4 fruit fly cellular contexts compared by ENCODE assay signal in the genomic region with DNA sequence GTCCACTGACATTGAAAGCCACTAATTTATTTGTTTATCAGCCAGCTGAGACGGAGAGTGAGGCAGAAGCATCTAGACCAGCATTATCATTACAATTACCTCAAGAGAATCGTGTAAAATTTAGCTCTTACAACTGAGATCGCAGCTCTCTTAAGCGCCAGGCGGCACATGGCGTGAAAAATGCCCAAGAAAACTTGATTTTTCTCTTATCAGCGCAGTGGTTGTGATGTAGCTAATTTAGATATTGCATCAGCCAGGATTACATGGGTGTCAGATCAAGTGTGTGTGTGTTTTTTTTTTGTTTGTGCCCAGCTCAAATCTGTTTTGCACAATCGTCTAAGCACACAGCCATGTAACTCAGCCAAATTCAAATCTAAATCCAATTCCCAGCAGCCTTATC.
TF ChIP-seq lines count a peak whose summit lies in the region.

No protein-coding gene starts in this region.

- TF ChIP-seq CTCF in whole organism, embryonic (GFP tag; optimal IDR thresholded peaks at IDR 0.05; lab: Kevin White, UChicago) = no peak

TF ChIP-seq in whole organism, adult, 20 proteins besides CTCF, POLR2A, EP300 and RAD21:
- TF ChIP-seq Mnt (GFP tag; optimal IDR thresholded peaks at IDR 0.05; lab: Kevin White, UChicago) (peak; percentile 42), CG7045 (GFP tag; optimal IDR thresholded peaks at IDR 0.05; lab: Kevin White, UChicago) (no peak)

TF ChIP-seq in whole organism, embryonic, 481 proteins besides CTCF, POLR2A, EP300 and RAD21:
- TF ChIP-seq fd96Cb (tag; optimal IDR thresholded peaks at IDR 0.05; lab: Kevin White, UChicago) (no peak), al (GFP tag; IDR thresholded peaks at IDR 0.05; lab: Robert Waterston, UW) (no peak), Pdp1 (GFP tag; optimal IDR thresholded peaks at IDR 0.05; lab: Kevin White, UChicago) (peak in 1 of 2 experiments; percentile 55), Trl (optimal IDR thresholded peaks at IDR 0.05; lab: Kevin White, UChicago) (peak; percentile 44 to 61), Trl (GFP tag; optimal IDR thresholded peaks at IDR 0.05; lab: Kevin White, UChicago) (no peak), NK7.1 (GFP tag; optimal IDR thresholded peaks at IDR 0.05; lab: Kevin White, UChicago) (no peak), ERR (GFP tag; optimal IDR thresholded peaks at IDR 0.05; lab: Kevin White, UChicago) (no peak), peb (GFP tag; IDR thresholded peaks at IDR 0.05; lab: Robert Waterston, UW) (no peak), crol (GFP tag; IDR thresholded peaks at IDR 0.05; lab: Robert Waterston, UW) (0 out of 2 replicates have a peak, but pooled peaks have one; percentile 6), CG3163 (GFP tag; optimal IDR thresholded peaks at IDR 0.05; lab: Kevin White, UChicago) (peak; percentile 93), chinmo (GFP tag; IDR thresholded peaks at IDR 0.05; lab: Robert Waterston, UW; ENCODE audit: partially characterized antibody) (0 out of 4 replicates have a peak, but pooled peaks have one; percentile 53)

TF ChIP-seq in whole organism, prepupa, 60 proteins besides CTCF, POLR2A, EP300 and RAD21:
- TF ChIP-seq CG6792 (GFP tag; optimal IDR thresholded peaks at IDR 0.05; lab: Kevin White, UChicago) = no peak
- no peak for TF ChIP-seq salr (GFP tag; optimal IDR thresholded peaks at IDR 0.05; lab: Kevin White, UChicago)
- no peak for TF ChIP-seq Ets96B (tag; optimal IDR thresholded peaks at IDR 0.05; lab: Kevin White, UChicago)
- 0 out of 3 replicates have a peak, but pooled peaks have one; percentile 10 for TF ChIP-seq CG6163 (GFP tag; IDR thresholded peaks at IDR 0.05; lab: Robert Waterston, UW)
- peak; percentile 5 for TF ChIP-seq fkh (GFP tag; optimal IDR thresholded peaks at IDR 0.05; lab: Kevin White, UChicago)

TF ChIP-seq in whole organism, pupa, 21 proteins besides CTCF, POLR2A, EP300 and RAD21:
- no peak for TF ChIP-seq CG9948 (tag; optimal IDR thresholded peaks at IDR 0.05; lab: Kevin White, UChicago)
- TF ChIP-seq gl (tag; optimal IDR thresholded peaks at IDR 0.05; lab: Kevin White, UChicago) = no peak
- no peak for TF ChIP-seq CG34367 (tag; optimal IDR thresholded peaks at IDR 0.05; lab: Kevin White, UChicago)
- TF ChIP-seq CG12605 (GFP tag; IDR thresholded peaks at IDR 0.05; lab: Robert Waterston, UW) = no peak
- no peak for TF ChIP-seq CG10348 (GFP tag; IDR thresholded peaks at IDR 0.05; lab: Robert Waterston, UW)
- TF ChIP-seq CG4496 (GFP tag; IDR thresholded peaks at IDR 0.05; lab: Robert Waterston, UW) = 0 out of 3 replicates have a peak, but pooled peaks have one; percentile 26
